Worm (Caenorhabditis elegans): ENCODE data around the gene pes-8.

pes-8 gene

DNA sequence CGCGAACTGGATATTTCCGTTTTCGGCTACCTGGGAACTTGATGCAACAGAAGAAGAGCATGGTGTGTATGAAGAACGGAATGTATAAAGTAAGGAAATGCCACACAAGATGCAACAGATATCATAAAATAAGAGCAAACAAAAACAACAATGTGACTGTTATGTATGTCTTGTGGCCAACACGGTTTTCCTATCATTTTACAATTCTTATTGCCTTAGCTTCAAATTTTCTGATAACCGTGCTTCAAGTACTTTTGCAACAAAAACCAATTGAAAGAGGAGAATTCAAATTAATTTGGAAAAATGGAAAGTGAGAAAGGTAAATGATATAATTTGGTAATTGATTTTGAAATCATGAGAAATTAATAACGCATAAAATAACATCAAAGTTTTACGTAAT is 20.0 kb upstream of the pes-8 start (continued):
- no peak for TF ChIP-seq mep-1 (tag; optimal IDR thresholded peaks at IDR 0.05)
- TF ChIP-seq F44E2.7 (GFP tag; IDR thresholded peaks at IDR 0.05), result no peak
- no peak for TF ChIP-seq R02D3.7 (tag; optimal IDR thresholded peaks at IDR 0.05)
- no peak for TF ChIP-seq daf-16 (GFP tag; optimal IDR thresholded peaks at IDR 0.05)
- TF ChIP-seq daf-16 (tag; optimal IDR thresholded peaks at IDR 0.05), result peak; percentile 30
- TF ChIP-seq lin-15B (tag; optimal IDR thresholded peaks at IDR 0.05), result no peak
- TF ChIP-seq ceh-82 (tag; optimal IDR thresholded peaks at IDR 0.05), result no peak
- no peak for TF ChIP-seq zip-11 (GFP tag; IDR thresholded peaks at IDR 0.05)
- TF ChIP-seq F37D6.2 (tag; optimal IDR thresholded peaks at IDR 0.05), result no peak
- TF ChIP-seq nhr-25 (tag; optimal IDR thresholded peaks at IDR 0.05; ENCODE audit: borderline replicate concordance, insufficient read depth), result no peak
- TF ChIP-seq egl-27 (tag; optimal IDR thresholded peaks at IDR 0.05), result no peak
- TF ChIP-seq T26A8.4 (GFP tag; IDR thresholded peaks at IDR 0.05), result no peak
- TF ChIP-seq dmd-9 (GFP tag; IDR thresholded peaks at IDR 0.05), result no peak

DNA sequence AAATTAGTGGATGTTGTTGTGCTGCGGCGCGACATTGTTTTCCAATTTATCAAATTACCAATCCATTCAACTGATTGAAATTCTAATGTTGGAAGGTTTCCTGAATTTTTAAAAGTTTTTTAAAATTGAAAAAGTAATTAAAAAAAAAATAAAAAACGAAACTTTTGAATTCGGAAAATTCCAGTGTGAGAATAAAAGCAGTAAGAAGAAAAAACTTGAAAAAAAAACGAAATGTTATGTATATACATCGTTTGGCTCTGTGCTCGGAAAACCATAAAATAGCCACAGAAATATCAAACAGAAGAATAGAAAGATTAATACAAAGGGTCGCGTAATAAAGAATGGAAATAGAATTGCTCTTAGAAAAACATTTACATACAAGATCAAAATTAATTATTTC is 19.6 kb upstream of the pes-8 start, which contains the start of gene vav-1:
Gene vav-1 (minus strand): TSS at position 101 of the 400 bp plus-strand sequence.
- TF ChIP-seq set-16 (GFP tag; IDR thresholded peaks at IDR 0.05), result no peak
- no peak for TF ChIP-seq ZK337.2 (GFP tag; IDR thresholded peaks at IDR 0.05)
- no peak for TF ChIP-seq skn-1 (tag; optimal IDR thresholded peaks at IDR 0.05)
- no peak for TF ChIP-seq ceh-62 (tag; optimal IDR thresholded peaks at IDR 0.05)
- no peak for TF ChIP-seq saeg-2 (GFP tag; IDR thresholded peaks at IDR 0.05)
- no peak for TF ChIP-seq mxl-2 (GFP tag; conservative IDR thresholded peaks at IDR 0.05)
- no peak for TF ChIP-seq F49E8.2 (tag; optimal IDR thresholded peaks at IDR 0.05; ENCODE audit: borderline replicate concordance)
- no peak for TF ChIP-seq ztf-11 (tag; optimal IDR thresholded peaks at IDR 0.05)
- no peak for TF ChIP-seq hmg-1.1 (GFP tag; IDR thresholded peaks at IDR 0.05)
- no peak for TF ChIP-seq unc-130 (GFP tag; optimal IDR thresholded peaks at IDR 0.05)
- no peak for TF ChIP-seq mdl-1 (tag; optimal IDR thresholded peaks at IDR 0.05)
- no peak for TF ChIP-seq Y5F2A.4 (GFP tag; optimal IDR thresholded peaks at IDR 0.05)
- no peak for TF ChIP-seq ces-1 (GFP tag; optimal IDR thresholded peaks at IDR 0.05)
- no peak for TF ChIP-seq lin-29 (GFP tag; IDR thresholded peaks at IDR 0.05)
- TF ChIP-seq fkh-10 (GFP tag; optimal IDR thresholded peaks at IDR 0.05), result no peak

DNA sequence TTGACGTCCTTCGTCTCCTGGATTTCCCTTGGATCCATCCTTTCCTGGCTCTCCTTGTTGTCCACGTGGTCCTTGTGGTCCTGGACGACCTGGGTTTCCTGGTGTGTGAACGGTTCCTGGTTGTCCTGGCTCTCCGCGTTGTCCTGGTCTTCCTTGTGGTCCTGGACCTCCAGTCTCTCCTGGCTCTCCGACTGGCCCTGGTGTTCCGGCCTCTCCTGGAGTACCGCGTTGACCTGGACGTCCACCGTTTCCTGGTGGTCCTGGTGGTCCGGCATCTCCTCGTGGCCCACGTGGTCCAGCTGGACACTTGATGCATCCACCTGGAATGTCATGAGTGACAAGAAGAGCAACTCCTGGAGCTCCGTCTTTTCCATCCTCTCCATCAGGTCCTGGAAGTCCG is 17.8 kb upstream of the pes-8 start:
- TF ChIP-seq mxl-3 (GFP tag; optimal IDR thresholded peaks at IDR 0.05) (peak; percentile 5), nhr-42 (GFP tag; IDR thresholded peaks at IDR 0.05) (no peak), ztf-11 (tag; optimal IDR thresholded peaks at IDR 0.05) (no peak), nhr-48 (tag; optimal IDR thresholded peaks at IDR 0.05) (peak; percentile 22), Y5F2A.4 (GFP tag; optimal IDR thresholded peaks at IDR 0.05) (peak; percentile 4), hif-1 (tag; optimal IDR thresholded peaks at IDR 0.05) (no peak), mes-2 (tag; optimal IDR thresholded peaks at IDR 0.05; ENCODE audit: poor library complexity, severe bottlenecking) (no peak), ctbp-1 (GFP tag; IDR thresholded peaks at IDR 0.05) (no peak), fkh-10 (GFP tag; optimal IDR thresholded peaks at IDR 0.05) (no peak), set-16 (GFP tag; IDR thresholded peaks at IDR 0.05) (peak; percentile 94), dmd-6 (GFP tag; IDR thresholded peaks at IDR 0.05) (no peak), ceh-20 (GFP tag; IDR thresholded peaks at IDR 0.05) (no peak), dpl-1 (GFP tag; optimal IDR thresholded peaks at IDR 0.05) (no peak), T20F7.1 (GFP tag; optimal IDR thresholded peaks at IDR 0.05) (no peak), unc-62 (GFP tag; optimal IDR thresholded peaks at IDR 0.05 in 1 of 2) (no peak), unc-62 (tag; optimal IDR thresholded peaks at IDR 0.05) (no peak), nhr-102 (tag; optimal IDR thresholded peaks at IDR 0.05) (peak; percentile 49), nhr-77 (tag; optimal IDR thresholded peaks at IDR 0.05) (no peak), cey-2 (tag; optimal IDR thresholded peaks at IDR 0.05; ENCODE audit: borderline replicate concordance, insufficient read depth) (no peak), zfp-3 (GFP tag; conservative IDR thresholded peaks at IDR 0.05) (no peak), T26A8.4 (GFP tag; IDR thresholded peaks at IDR 0.05) (peak; percentile 57), ztf-7 (tag; optimal IDR thresholded peaks at IDR 0.05) (no peak), spr-1 (tag; optimal IDR thresholded peaks at IDR 0.05) (peak; percentile 27), hmg-1.1 (GFP tag; IDR thresholded peaks at IDR 0.05) (no peak)
